Worm (Caenorhabditis elegans) whole organism, L2 larva: ENCODE data around the gene nipi-4.

Source experiments
- F13H6.1 ChIP-seq: sonication (generic microtip); optimal IDR thresholded peaks from 2 replicates; lab custom pipeline; 2016; ENCODE audit warnings: missing genetic modification characterization, missing compliant biosample characterization
- ama-1 ChIP-seq: fragments of 150-350 bp; optimal IDR thresholded peaks from 2 replicates; lab custom pipeline; 2018; ENCODE audit warnings: inconsistent platforms
- dmd-4 ChIP-seq: sonication (generic microtip); optimal IDR thresholded peaks from 2 replicates; lab custom pipeline; 2017; ENCODE audit warnings: missing biosample characterization, missing genetic modification characterization
- lsy-2 ChIP-seq, 2 experiments: fragments of 150-350 bp in 1 of 2; sonication (generic microtip) in 1 of 2; optimal IDR thresholded peaks; 2 replicates each; lab custom pipeline; 2014 to 2017; ENCODE audit warnings: missing biosample characterization in 2 of 2, missing genetic modification characterization in 2 of 2
- nhr-129 ChIP-seq: fragments of 150-350 bp; optimal IDR thresholded peaks from 2 replicates; lab custom pipeline; 2014; ENCODE audit warnings: missing biosample characterization, missing genetic modification characterization
- nhr-237 ChIP-seq: fragments of 150-350 bp; optimal IDR thresholded peaks from 2 replicates; lab custom pipeline; 2014; ENCODE audit warnings: missing biosample characterization, missing genetic modification characterization
- skn-1 ChIP-seq: sonication (generic microtip); optimal IDR thresholded peaks from 2 replicates; lab custom pipeline; 2017; ENCODE audit warnings: missing biosample characterization, missing genetic modification characterization
- unc-55 ChIP-seq: fragments of 150-350 bp; sonication (generic microtip); optimal IDR thresholded peaks from 3 replicates; lab custom pipeline; 2014; ENCODE audit warnings: missing biosample characterization, missing genetic modification reagents, missing genetic modification characterization
- unc-62 ChIP-seq: fragments of 150-350 bp; optimal IDR thresholded peaks from 2 replicates; lab custom pipeline; 2014; ENCODE audit warnings: missing biosample characterization, missing genetic modification reagents, missing genetic modification characterization
- zag-1 ChIP-seq: fragments of 150-350 bp; optimal IDR thresholded peaks from 2 replicates; lab custom pipeline; 2014; ENCODE audit warnings: missing biosample characterization, missing genetic modification characterization
- ztf-11 ChIP-seq: sonication (generic microtip); optimal IDR thresholded peaks from 2 replicates; lab custom pipeline; 2017; ENCODE audit warnings: missing biosample characterization, missing genetic modification characterization

ce11 chrV:7820270-7820669 lies 50.3 kb downstream of the nipi-4 start, which contains the start of gene lbp-4:
- TF ChIP-seq unc-55 (GFP tag; lab: Kevin White, UChicago) (peak; percentile 71), zag-1 (tag; lab: Kevin White, UChicago) (no peak), ama-1 (lab: Kevin White, UChicago) (no peak), dmd-4 (tag; lab: Kevin White, UChicago) (no peak), nhr-237 (tag; lab: Kevin White, UChicago) (no peak), skn-1 (no peak), ztf-11 (tag; lab: Kevin White, UChicago) (no peak), F13H6.1 (tag; lab: Kevin White, UChicago) (no peak), nhr-129 (tag; lab: Kevin White, UChicago) (peak; percentile 24), lsy-2 (tag; optimal IDR thresholded peaks at IDR 0.05; lab: Kevin White, UChicago) (peak in 1 of 2 experiments; percentile 64), unc-62 (no peak)
